Worm (Caenorhabditis elegans): ENCODE results near the gene cyp-32A1.

cyp-32A1 gene

DNA sequence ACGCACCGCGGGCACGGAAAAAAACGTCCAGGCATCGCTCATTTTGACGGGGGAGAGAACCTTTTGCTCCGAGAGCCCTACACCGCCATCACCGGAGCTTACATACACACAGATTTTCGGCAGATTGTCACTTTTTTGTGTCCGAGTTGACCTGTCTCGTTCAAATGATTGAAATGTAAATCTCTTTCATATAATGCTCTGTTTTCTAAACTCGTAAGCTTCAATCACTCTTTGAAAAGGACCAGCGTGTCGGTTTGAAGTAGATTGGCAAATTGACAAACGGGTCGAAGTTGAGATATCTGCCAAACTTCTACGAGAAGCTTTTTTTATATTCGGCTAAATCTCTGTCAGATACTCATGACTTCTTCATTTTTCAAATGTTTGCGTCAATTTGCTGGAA, 34.5 kb upstream of the cyp-32A1 start:
- TF ChIP-seq aly-2 (tag; optimal IDR thresholded peaks at IDR 0.05) (no peak), lin-13 (GFP tag; optimal IDR thresholded peaks at IDR 0.05) (no peak), nhr-25 (tag; optimal IDR thresholded peaks at IDR 0.05) (no peak), nhr-23 (tag; optimal IDR thresholded peaks at IDR 0.05) (no peak), ztf-1 (GFP tag; conservative IDR thresholded peaks at IDR 0.05) (no peak), sma-3 (GFP tag; optimal IDR thresholded peaks at IDR 0.05) (no peak), mbf-1 (tag; optimal IDR thresholded peaks at IDR 0.05) (no peak), fos-1 (tag; optimal IDR thresholded peaks at IDR 0.05) (no peak), C34F6.9 (tag; optimal IDR thresholded peaks at IDR 0.05) (no peak)

DNA sequence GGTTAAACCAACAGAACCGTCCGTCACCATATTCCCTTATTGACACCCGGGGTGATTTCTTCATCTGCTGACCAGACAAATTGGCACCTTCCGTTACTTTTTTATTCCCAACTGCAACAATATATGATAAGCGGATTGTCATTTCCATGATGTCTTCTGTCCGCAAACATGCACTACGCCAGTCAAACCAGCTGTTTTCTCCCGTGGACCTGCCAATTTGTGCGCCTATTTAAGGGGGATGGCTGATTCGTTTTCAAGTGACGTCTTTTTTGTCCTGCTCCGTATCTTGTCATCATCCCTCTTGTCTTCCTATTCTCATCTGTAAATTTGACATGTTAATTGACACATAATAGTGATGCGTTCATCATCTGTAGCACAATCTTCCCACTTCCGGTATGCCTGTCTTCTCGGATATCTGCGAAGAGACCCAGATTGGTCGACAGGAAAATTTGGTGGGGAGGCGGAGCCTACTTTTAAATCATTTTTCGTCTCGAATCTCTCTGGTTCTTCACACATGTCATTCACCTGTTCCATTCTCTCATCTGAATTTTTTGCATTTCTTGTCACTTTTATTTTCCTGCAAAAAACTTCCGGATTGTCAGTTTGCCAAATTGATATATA, 33.5 kb upstream of the cyp-32A1 start:
- TF ChIP-seq ama-1 (optimal IDR thresholded peaks at IDR 0.05) = no peak
- TF ChIP-seq crh-2 (tag; optimal IDR thresholded peaks at IDR 0.05) = no peak
- no peak for TF ChIP-seq F13H6.1 (tag; optimal IDR thresholded peaks at IDR 0.05)
- TF ChIP-seq zag-1 (tag; optimal IDR thresholded peaks at IDR 0.05) = no peak
- no peak for TF ChIP-seq R02D3.7 (tag; optimal IDR thresholded peaks at IDR 0.05)
- no peak for TF ChIP-seq lsy-2 (tag; optimal IDR thresholded peaks at IDR 0.05)
- TF ChIP-seq blmp-1 (tag; optimal IDR thresholded peaks at IDR 0.05; ENCODE audit: insufficient read depth) = no peak
- TF ChIP-seq aly-2 (tag; optimal IDR thresholded peaks at IDR 0.05) = no peak
- no peak for TF ChIP-seq elt-3 (tag; optimal IDR thresholded peaks at IDR 0.05)
- no peak for TF ChIP-seq unc-62 (GFP tag; optimal IDR thresholded peaks at IDR 0.05)
- no peak for TF ChIP-seq ZK546.5 (tag; optimal IDR thresholded peaks at IDR 0.05)
- TF ChIP-seq lin-11 (tag; optimal IDR thresholded peaks at IDR 0.05) = no peak

DNA sequence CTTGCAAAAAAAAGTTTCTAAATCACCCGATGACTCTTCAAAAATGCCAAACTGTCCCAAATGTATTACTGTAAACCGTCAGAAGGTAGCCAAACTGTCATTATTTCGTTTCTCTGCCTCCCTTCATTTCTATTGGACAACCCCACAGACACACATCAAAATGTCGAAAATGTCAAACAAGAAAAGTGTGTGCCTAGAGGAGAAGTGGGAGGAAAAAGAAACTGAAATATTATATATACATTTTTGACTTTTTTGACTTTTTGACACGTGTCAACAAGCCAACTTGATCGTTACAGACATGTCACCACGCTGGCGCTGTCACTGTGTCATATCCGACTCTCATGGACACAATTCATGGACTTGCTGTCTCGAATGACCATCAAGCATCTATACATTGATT, 31.9 kb upstream of the cyp-32A1 start:
- TF ChIP-seq sem-4 (tag; optimal IDR thresholded peaks at IDR 0.05) (no peak), egl-27 (tag; optimal IDR thresholded peaks at IDR 0.05) (no peak), sma-9 (GFP tag; optimal IDR thresholded peaks at IDR 0.05) (no peak), sma-9 (tag; optimal IDR thresholded peaks at IDR 0.05) (no peak), ZK546.5 (tag; optimal IDR thresholded peaks at IDR 0.05) (no peak), lsy-2 (tag; optimal IDR thresholded peaks at IDR 0.05) (no peak), unc-62 (GFP tag; optimal IDR thresholded peaks at IDR 0.05) (no peak), ztf-11 (tag; optimal IDR thresholded peaks at IDR 0.05) (no peak), ceh-82 (tag; optimal IDR thresholded peaks at IDR 0.05) (no peak), nhr-23 (tag; optimal IDR thresholded peaks at IDR 0.05) (no peak), blmp-1 (tag; optimal IDR thresholded peaks at IDR 0.05; ENCODE audit: insufficient read depth) (no peak), dmd-4 (tag; optimal IDR thresholded peaks at IDR 0.05) (no peak), ceh-16 (tag; optimal IDR thresholded peaks at IDR 0.05) (no peak), nhr-77 (tag; optimal IDR thresholded peaks at IDR 0.05) (no peak), mab-5 (tag; optimal IDR thresholded peaks at IDR 0.05) (no peak), lin-39 (tag; optimal IDR thresholded peaks at IDR 0.05) (no peak), elt-3 (tag; optimal IDR thresholded peaks at IDR 0.05) (no peak), Y55F3AM.14 (GFP tag; optimal IDR thresholded peaks at IDR 0.05) (no peak)

DNA sequence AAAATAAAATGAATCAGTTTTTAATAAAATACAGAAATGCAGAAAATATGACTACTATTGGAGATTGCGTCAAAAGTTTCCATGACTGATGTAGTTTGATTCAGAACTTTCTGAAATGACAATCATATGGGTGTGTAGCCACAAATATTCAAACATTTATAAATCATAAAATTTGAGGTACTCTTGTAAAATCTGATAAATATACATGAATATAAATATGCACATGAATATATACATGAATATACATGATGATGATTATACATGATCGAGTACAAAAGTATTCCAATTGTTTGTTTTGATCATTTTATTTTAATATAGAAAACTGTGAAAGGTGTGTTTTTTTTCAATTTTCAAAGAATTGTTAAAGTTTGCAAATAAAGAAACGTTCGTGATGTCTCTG, 27.1 kb upstream of the cyp-32A1 start, which contains the start of gene T05B11.4:
Gene T05B11.4 (minus strand): TSS at position 101 of the 400 bp plus-strand sequence.
- TF ChIP-seq egl-27 (tag; optimal IDR thresholded peaks at IDR 0.05) (no peak), elt-3 (tag; optimal IDR thresholded peaks at IDR 0.05) (no peak), nhr-11 (tag; optimal IDR thresholded peaks at IDR 0.05) (no peak), F13H6.1 (tag; optimal IDR thresholded peaks at IDR 0.05) (no peak), sma-9 (GFP tag; optimal IDR thresholded peaks at IDR 0.05) (no peak), sma-9 (tag; optimal IDR thresholded peaks at IDR 0.05) (no peak), fos-1 (tag; optimal IDR thresholded peaks at IDR 0.05) (no peak), gmeb-1 (tag; optimal IDR thresholded peaks at IDR 0.05) (no peak), lin-11 (tag; optimal IDR thresholded peaks at IDR 0.05) (no peak), aly-2 (tag; optimal IDR thresholded peaks at IDR 0.05) (no peak), mbf-1 (tag; optimal IDR thresholded peaks at IDR 0.05) (no peak), ama-1 (optimal IDR thresholded peaks at IDR 0.05) (no peak), ztf-1 (GFP tag; conservative IDR thresholded peaks at IDR 0.05) (no peak), blmp-1 (tag; optimal IDR thresholded peaks at IDR 0.05; ENCODE audit: insufficient read depth) (no peak), sem-4 (tag; optimal IDR thresholded peaks at IDR 0.05) (no peak), ceh-16 (tag; optimal IDR thresholded peaks at IDR 0.05) (no peak), ztf-4 (tag; optimal IDR thresholded peaks at IDR 0.05) (no peak)

All from whole organism, L2 larva.